Fruit fly (Drosophila melanogaster): Measurements from ENCODE around the gene CG13838.

CG13838 gene

dm6 chr3R:23012017-23012416 lies 30.0 kb upstream of the CG13838 start, which contains the start of gene CG6688:
Gene CG6688 (plus strand): TSS chr3R:23012412.
- TF ChIP-seq fd96Ca (GFP tag; IDR thresholded peaks at IDR 0.05), result 0 out of 3 replicates have a peak, but pooled peaks have one; percentile 5
- TF ChIP-seq CG34367 (tag; optimal IDR thresholded peaks at IDR 0.05), result no peak

- no peak for TF ChIP-seq Pif1B (GFP tag; optimal IDR thresholded peaks at IDR 0.05)
- no peak for TF ChIP-seq Snoo (tag; optimal IDR thresholded peaks at IDR 0.05)
- no peak for TF ChIP-seq CG4496 (GFP tag; IDR thresholded peaks at IDR 0.05)
- TF ChIP-seq CG8159 (tag; optimal IDR thresholded peaks at IDR 0.05), result no peak
- TF ChIP-seq Ets98B (GFP tag; IDR thresholded peaks at IDR 0.05), result no peak
- no peak for TF ChIP-seq CG15710 (tag; optimal IDR thresholded peaks at IDR 0.05)
- no peak for TF ChIP-seq CG32121 (GFP tag; IDR thresholded peaks at IDR 0.05)
- TF ChIP-seq fd96Ca (GFP tag; IDR thresholded peaks at IDR 0.05), result no peak
- TF ChIP-seq gl (tag; optimal IDR thresholded peaks at IDR 0.05), result no peak
- no peak for TF ChIP-seq CG12605 (GFP tag; IDR thresholded peaks at IDR 0.05)
- no peak for TF ChIP-seq CG9948 (tag; optimal IDR thresholded peaks at IDR 0.05)
- TF ChIP-seq CG10348 (GFP tag; IDR thresholded peaks at IDR 0.05), result no peak
Measured at dm6 chr3R:23013482-23013881, 28.6 kb upstream of the CG13838 start.

- TF ChIP-seq CG13204 (GFP tag; optimal IDR thresholded peaks at IDR 0.05) (peak; percentile 90), CG15710 (tag; optimal IDR thresholded peaks at IDR 0.05) (no peak), CG8159 (tag; optimal IDR thresholded peaks at IDR 0.05) (peak; percentile 19), CG14655 (GFP tag; optimal IDR thresholded peaks at IDR 0.05) (peak; percentile 17)
Measured at dm6 chr3R:23026652-23027427, 15.2 kb upstream of the CG13838 start, which contains the start of gene lmd. Gene lmd (minus strand): TSS chr3R:23026713.

- peak; percentile 9; the same call in 1 of the 3 replicates for TF ChIP-seq CG4496 (GFP tag; IDR thresholded peaks at IDR 0.05)
- TF ChIP-seq CG13204 (GFP tag; optimal IDR thresholded peaks at IDR 0.05), result peak; percentile 15
- TF ChIP-seq CG17806 (tag; optimal IDR thresholded peaks at IDR 0.05), result no peak
- TF ChIP-seq CG10348 (GFP tag; IDR thresholded peaks at IDR 0.05), result no peak
Measured at dm6 chr3R:23027428-23027813, 14.6 kb upstream of the CG13838 start.

- TF ChIP-seq CG8159 (tag; optimal IDR thresholded peaks at IDR 0.05) (no peak), CG14655 (GFP tag; optimal IDR thresholded peaks at IDR 0.05) (peak; percentile 34), CG34367 (tag; optimal IDR thresholded peaks at IDR 0.05) (no peak), CG4496 (GFP tag; IDR thresholded peaks at IDR 0.05) (peak; percentile 43; the same call in 1 of the 3 replicates), Ets98B (GFP tag; IDR thresholded peaks at IDR 0.05) (peak; percentile 49), CG8301 (tag; optimal IDR thresholded peaks at IDR 0.05) (peak; percentile 25), rn (GFP tag; IDR thresholded peaks at IDR 0.05) (no peak), fd96Ca (GFP tag; IDR thresholded peaks at IDR 0.05) (0 out of 3 replicates have a peak, but pooled peaks have one; percentile 11)
Measured at dm6 chr3R:23028506-23028905, 13.5 kb upstream of the CG13838 start.

dm6 chr3R:23030900-23031299 lies 11.1 kb upstream of the CG13838 start:
- no peak for TF ChIP-seq CG32121 (GFP tag; IDR thresholded peaks at IDR 0.05)
- no peak for TF ChIP-seq CG10348 (GFP tag; IDR thresholded peaks at IDR 0.05)
- no peak for TF ChIP-seq CG14655 (GFP tag; optimal IDR thresholded peaks at IDR 0.05)
- no peak for TF ChIP-seq CG4496 (GFP tag; IDR thresholded peaks at IDR 0.05)
- TF ChIP-seq Snoo (tag; optimal IDR thresholded peaks at IDR 0.05), result no peak
- no peak for TF ChIP-seq fd96Ca (GFP tag; IDR thresholded peaks at IDR 0.05)
- no peak for TF ChIP-seq CG8301 (tag; optimal IDR thresholded peaks at IDR 0.05)
- no peak for TF ChIP-seq CG8159 (tag; optimal IDR thresholded peaks at IDR 0.05)
- no peak for TF ChIP-seq CG13204 (GFP tag; optimal IDR thresholded peaks at IDR 0.05)
- TF ChIP-seq Pif1B (GFP tag; optimal IDR thresholded peaks at IDR 0.05), result no peak
- TF ChIP-seq Ets98B (GFP tag; IDR thresholded peaks at IDR 0.05), result no peak
- no peak for TF ChIP-seq CG12605 (GFP tag; IDR thresholded peaks at IDR 0.05)
- no peak for TF ChIP-seq EcR (GFP tag; optimal IDR thresholded peaks at IDR 0.05)
- no peak for TF ChIP-seq CG34367 (tag; optimal IDR thresholded peaks at IDR 0.05)
- TF ChIP-seq CG15710 (tag; optimal IDR thresholded peaks at IDR 0.05), result no peak
- TF ChIP-seq CG9948 (tag; optimal IDR thresholded peaks at IDR 0.05), result no peak
- no peak for TF ChIP-seq Pif1A (GFP tag; optimal IDR thresholded peaks at IDR 0.05)
- no peak for TF ChIP-seq D1 (tag; optimal IDR thresholded peaks at IDR 0.05)
- TF ChIP-seq rn (GFP tag; IDR thresholded peaks at IDR 0.05), result no peak
- no peak for TF ChIP-seq CG17806 (tag; optimal IDR thresholded peaks at IDR 0.05)

- TF ChIP-seq CG13204 (GFP tag; optimal IDR thresholded peaks at IDR 0.05) (no peak), Pif1B (GFP tag; optimal IDR thresholded peaks at IDR 0.05) (no peak), CG10348 (GFP tag; IDR thresholded peaks at IDR 0.05) (no peak), CG4496 (GFP tag; IDR thresholded peaks at IDR 0.05) (0 out of 3 replicates have a peak, but pooled peaks have one; percentile 34), fd96Ca (GFP tag; IDR thresholded peaks at IDR 0.05) (0 out of 3 replicates have a peak, but pooled peaks have one; percentile 44), Pif1A (GFP tag; optimal IDR thresholded peaks at IDR 0.05) (no peak)
Measured at dm6 chr3R:23035463-23035862, 6.6 kb upstream of the CG13838 start, which contains the start of gene CG13833. Gene CG13833 (minus strand): TSS chr3R:23035563.

All from whole organism, pupa.